Fruit fly (Drosophila melanogaster): ENCODE data around the gene CG17328.

CG17328 gene

DNA sequence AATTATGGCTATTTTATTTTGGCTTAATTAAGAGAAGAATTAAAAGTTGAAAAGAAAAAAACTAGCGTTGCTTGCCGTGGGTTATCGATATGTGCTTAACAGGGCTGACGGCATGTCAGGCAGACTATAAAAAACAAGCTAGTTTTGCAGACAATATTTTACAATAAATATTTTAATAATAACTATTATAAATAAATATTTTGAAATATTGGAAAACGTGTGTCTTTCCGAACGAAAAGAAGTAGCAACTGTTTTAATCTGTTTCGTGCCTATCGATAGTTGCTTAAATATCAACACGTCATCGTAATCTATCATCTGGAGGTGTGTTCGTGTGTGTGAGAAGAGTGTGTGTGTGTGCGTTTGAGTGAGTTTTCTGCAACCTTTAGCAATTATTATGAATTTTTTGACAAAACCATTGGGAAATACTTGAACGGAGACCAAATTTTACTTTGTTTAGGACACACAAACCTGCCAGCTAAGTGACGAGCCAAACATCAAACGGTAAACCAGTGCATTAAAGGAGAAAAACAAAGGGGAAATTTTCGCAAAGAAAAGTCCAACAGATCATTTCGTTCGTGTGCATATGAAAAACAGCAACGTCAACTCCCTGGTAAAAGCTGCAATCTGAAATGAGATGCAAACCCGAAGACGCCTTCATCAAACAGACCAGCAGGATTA, 7.4 kb downstream of the CG17328 start, which contains the start of the genes CG5861 and Syx5 (continued):
- no peak for TF ChIP-seq CG6813 (GFP tag; optimal IDR thresholded peaks at IDR 0.05)
- no peak for TF ChIP-seq so (GFP tag; IDR thresholded peaks at IDR 0.05)
- no peak for TF ChIP-seq ftz-f1 (GFP tag; optimal IDR thresholded peaks at IDR 0.05)
- TF ChIP-seq ind (GFP tag; optimal IDR thresholded peaks at IDR 0.05), result peak; percentile 62
- peak; percentile 10 for TF ChIP-seq CG17568 (GFP tag; optimal IDR thresholded peaks at IDR 0.05)
- TF ChIP-seq CG1832 (GFP tag; optimal IDR thresholded peaks at IDR 0.05), result no peak
- no peak for TF ChIP-seq mam (GFP tag; optimal IDR thresholded peaks at IDR 0.05)
- TF ChIP-seq Nf-YA (GFP tag; IDR thresholded peaks at IDR 0.05), result no peak
- no peak for TF ChIP-seq CG1603 (tag; optimal IDR thresholded peaks at IDR 0.05)
- TF ChIP-seq CG3847 (GFP tag; IDR thresholded peaks at IDR 0.05), result no peak; the same call in none of the 2 replicates
- TF ChIP-seq ems (GFP tag; optimal IDR thresholded peaks at IDR 0.05), result no peak
- no peak for TF ChIP-seq CG6254 (GFP tag; optimal IDR thresholded peaks at IDR 0.05)
- TF ChIP-seq Chrac-16 (GFP tag; optimal IDR thresholded peaks at IDR 0.05), result peak; percentile 32
- TF ChIP-seq bsh (GFP tag; optimal IDR thresholded peaks at IDR 0.05), result peak in 1 of 2 experiments; percentile 56
- TF ChIP-seq CG7987 (GFP tag; optimal IDR thresholded peaks at IDR 0.05), result peak; percentile 17
- TF ChIP-seq vnd (GFP tag; IDR thresholded peaks at IDR 0.05; ENCODE audit: partially characterized antibody), result peak; percentile 93
- TF ChIP-seq h (optimal IDR thresholded peaks at IDR 0.05), result no peak
- no peak for TF ChIP-seq CG12769 (tag; optimal IDR thresholded peaks at IDR 0.05)
- peak in 1 of 3 experiments; percentile 36 for TF ChIP-seq lola (GFP tag; optimal IDR thresholded peaks at IDR 0.05)
- TF ChIP-seq Dip2 (GFP tag; IDR thresholded peaks at IDR 0.05), result no peak
- peak; percentile 86 for TF ChIP-seq HmgZ (tag; optimal IDR thresholded peaks at IDR 0.05)
- TF ChIP-seq CG17186 (GFP tag; optimal IDR thresholded peaks at IDR 0.05), result no peak
- no peak for TF ChIP-seq Bdp1 (GFP tag; optimal IDR thresholded peaks at IDR 0.05)
- TF ChIP-seq Atf6 (GFP tag; IDR thresholded peaks at IDR 0.05), result peak; percentile 54
- TF ChIP-seq sim (GFP tag; IDR thresholded peaks at IDR 0.05), result no peak
- TF ChIP-seq row (GFP tag; IDR thresholded peaks at IDR 0.05), result peak; percentile 86
- TF ChIP-seq CG30431 (GFP tag; optimal IDR thresholded peaks at IDR 0.05), result no peak
- TF ChIP-seq CG9817 (tag; optimal IDR thresholded peaks at IDR 0.05), result peak; percentile 59
- TF ChIP-seq CG8388 (GFP tag; optimal IDR thresholded peaks at IDR 0.05), result peak; percentile 47
- TF ChIP-seq Atf3 (GFP tag; optimal IDR thresholded peaks at IDR 0.05), result no peak
- 0 out of 2 replicates have a peak, but pooled peaks have one; percentile 59 for TF ChIP-seq CG6272 (GFP tag; IDR thresholded peaks at IDR 0.05)
- TF ChIP-seq sqz (GFP tag; optimal IDR thresholded peaks at IDR 0.05), result peak; percentile 88
- TF ChIP-seq sisA (GFP tag; IDR thresholded peaks at IDR 0.05), result peak; percentile 46
- TF ChIP-seq CG6689 (GFP tag; IDR thresholded peaks at IDR 0.05), result peak; percentile 29; the same call in 1 of the 2 replicates
- peak; percentile 25 for TF ChIP-seq CG11723 (GFP tag; optimal IDR thresholded peaks at IDR 0.05)
- peak; percentile 27 for TF ChIP-seq CG15696 (tag; optimal IDR thresholded peaks at IDR 0.05)
- TF ChIP-seq Abd-B (GFP tag; optimal IDR thresholded peaks at IDR 0.05), result no peak
- no peak for TF ChIP-seq CG3065 (GFP tag; optimal IDR thresholded peaks at IDR 0.05)
- TF ChIP-seq CG11695 (GFP tag; IDR thresholded peaks at IDR 0.05), result peak; percentile 21; the same call in 1 of the 3 replicates
- TF ChIP-seq D (optimal IDR thresholded peaks at IDR 0.05), result no peak
- TF ChIP-seq D (GFP tag; optimal IDR thresholded peaks at IDR 0.05), result no peak
- no peak for TF ChIP-seq Antp (GFP tag; optimal IDR thresholded peaks at IDR 0.05)
- TF ChIP-seq Eip74EF (GFP tag; optimal IDR thresholded peaks at IDR 0.05), result peak in 1 of 2 experiments; percentile 0
- no peak for TF ChIP-seq mirr (GFP tag; optimal IDR thresholded peaks at IDR 0.05)
- TF ChIP-seq D19B (GFP tag; optimal IDR thresholded peaks at IDR 0.05), result peak; percentile 17
- TF ChIP-seq CG6854 (GFP tag; optimal IDR thresholded peaks at IDR 0.05), result no peak
- peak; percentile 63 for TF ChIP-seq CG13296 (GFP tag; optimal IDR thresholded peaks at IDR 0.05)
- TF ChIP-seq ssp (GFP tag; IDR thresholded peaks at IDR 0.05), result 0 out of 2 replicates have a peak, but pooled peaks have one; percentile 28
- peak; percentile 40; the same call in 1 of the 2 replicates for TF ChIP-seq HLH3B (GFP tag; IDR thresholded peaks at IDR 0.05)
- peak; percentile 95 for TF ChIP-seq Ets65A (GFP tag)

Data from whole organism, embryonic.